Fruit fly (Drosophila melanogaster) whole organism, prepupa: ENCODE results near the gene sala.

Experiments
- Blimp-1 ChIP-seq: fragments of 200-800 bp; sonication (Bioruptor generic); optimal IDR thresholded peaks from 3 replicates; lab custom pipeline; 2017; ENCODE audit warnings: missing biosample characterization, missing genetic modification characterization, mild to moderate bottlenecking, moderate library complexity, missing genetic modification reagents
- CG10631 ChIP-seq: fragments of 200-800 bp; sonication (Bioruptor generic); optimal IDR thresholded peaks from 2 replicates; lab custom pipeline; 2016; ENCODE audit warnings: missing biosample characterization, missing genetic modification characterization
- CG10669 ChIP-seq: fragments of 200-800 bp; sonication (Bioruptor generic); optimal IDR thresholded peaks from 3 replicates; lab custom pipeline; 2018; ENCODE audit warnings: missing biosample characterization, mild to moderate bottlenecking, missing genetic modification characterization, moderate library complexity
- CG11294 ChIP-seq: fragments of 200-800 bp; sonication (Bioruptor generic); IDR thresholded peaks from 2 replicates; pipeline ENCODE4 v1.3.6; 2022; ENCODE audit warnings: missing biosample characterization, missing genetic modification characterization
- CG11762 ChIP-seq: fragments of 200-800 bp; sonication (Bioruptor generic); optimal IDR thresholded peaks from 3 replicates; lab custom pipeline; 2016; ENCODE audit warnings: missing biosample characterization, missing genetic modification characterization; ENCODE audit not compliant: insufficient read depth
- CG11902 ChIP-seq: fragments of 200-800 bp; sonication (Bioruptor generic); optimal IDR thresholded peaks from 3 replicates; lab custom pipeline; 2016; ENCODE audit warnings: missing biosample characterization, missing genetic modification characterization
- CG1621 ChIP-seq: fragments of 200-800 bp; sonication (Bioruptor generic); optimal IDR thresholded peaks from 3 replicates; lab custom pipeline; 2018; ENCODE audit warnings: missing biosample characterization, mild to moderate bottlenecking, missing genetic modification characterization
- CG31627 ChIP-seq: fragments of 200-800 bp; sonication (Bioruptor generic); optimal IDR thresholded peaks from 3 replicates; lab custom pipeline; 2016; ENCODE audit warnings: missing biosample characterization, missing genetic modification characterization
- CG3919 ChIP-seq: fragments of 200-800 bp; sonication (Bioruptor generic); optimal IDR thresholded peaks from 3 replicates; lab custom pipeline; 2016; ENCODE audit warnings: missing biosample characterization, missing genetic modification characterization
- CG4318 ChIP-seq: fragments of 200-800 bp; sonication (Bioruptor generic); optimal IDR thresholded peaks from 3 replicates; lab custom pipeline; 2017; ENCODE audit warnings: missing biosample characterization, mild to moderate bottlenecking, missing genetic modification characterization
- CG6276 ChIP-seq: fragments of 200-800 bp; sonication (Bioruptor generic); optimal IDR thresholded peaks from 2 replicates; lab custom pipeline; 2017; ENCODE audit warnings: missing biosample characterization, mild to moderate bottlenecking, missing genetic modification characterization
- CG7368 ChIP-seq: fragments of 200-800 bp; sonication (Bioruptor generic); optimal IDR thresholded peaks from 3 replicates; lab custom pipeline; 2016; ENCODE audit warnings: missing biosample characterization, missing genetic modification characterization
- CG8119 ChIP-seq: fragments of 200-800 bp; sonication (Bioruptor generic); IDR thresholded peaks from 3 replicates; pipeline ENCODE4 v1.3.6; 2022; ENCODE audit warnings: missing biosample characterization, missing genetic modification characterization
- CG8632 ChIP-seq: fragments of 200-800 bp; sonication (Bioruptor generic); optimal IDR thresholded peaks from 3 replicates; lab custom pipeline; 2016; ENCODE audit warnings: missing biosample characterization, missing genetic modification characterization
- CG9139 ChIP-seq: fragments of 200-800 bp; sonication (Bioruptor generic); optimal IDR thresholded peaks from 3 replicates; lab custom pipeline; 2017; ENCODE audit warnings: missing biosample characterization, mild to moderate bottlenecking, missing genetic modification characterization
- Eip75B ChIP-seq: fragments of 200-800 bp; sonication (Bioruptor generic); optimal IDR thresholded peaks from 3 replicates; lab custom pipeline; 2016; ENCODE audit warnings: missing biosample characterization, missing genetic modification characterization
- Eip78C ChIP-seq: fragments of 200-800 bp; sonication (Bioruptor generic); peaks from one replicate; lab custom pipeline; 2016; ENCODE audit warnings: missing biosample characterization, missing genetic modification characterization
- Eip93F ChIP-seq: fragments of 200-800 bp; sonication (Bioruptor generic); optimal IDR thresholded peaks from 2 replicates; lab custom pipeline; 2016; ENCODE audit warnings: missing biosample characterization, mild to moderate bottlenecking, missing genetic modification characterization
- Ets21C ChIP-seq: fragments of 200-800 bp; sonication (Bioruptor generic); optimal IDR thresholded peaks from 3 replicates; lab custom pipeline; 2016; ENCODE audit warnings: missing biosample characterization, missing genetic modification characterization
- Gug ChIP-seq: fragments of 200-800 bp; sonication (Bioruptor generic); IDR thresholded peaks from 2 replicates; pipeline ENCODE4 v1.3.6; 2022; ENCODE audit warnings: missing biosample characterization, missing genetic modification characterization
- Hr39 ChIP-seq: fragments of 200-800 bp; sonication (Bioruptor generic); optimal IDR thresholded peaks from 2 replicates; lab custom pipeline; 2016; ENCODE audit warnings: missing biosample characterization, missing genetic modification characterization
- Smox ChIP-seq: fragments of 200-800 bp; sonication (Bioruptor generic); optimal IDR thresholded peaks from 3 replicates; lab custom pipeline; 2016; ENCODE audit warnings: missing biosample characterization, missing genetic modification characterization
- Sox102F ChIP-seq: fragments of 200-800 bp; sonication (Bioruptor generic); optimal IDR thresholded peaks from 2 replicates; lab custom pipeline; 2016; ENCODE audit warnings: missing biosample characterization, mild to moderate bottlenecking, missing genetic modification characterization
- Sox14 ChIP-seq: fragments of 200-800 bp; sonication (Bioruptor generic); optimal IDR thresholded peaks from 3 replicates; lab custom pipeline; 2016; ENCODE audit warnings: missing biosample characterization, missing genetic modification characterization
- Sox15 ChIP-seq: fragments of 200-800 bp; sonication (Bioruptor generic); optimal IDR thresholded peaks from 3 replicates; lab custom pipeline; 2016; ENCODE audit warnings: missing biosample characterization, missing genetic modification characterization
- achi ChIP-seq: fragments of 200-800 bp; sonication (Bioruptor generic); optimal IDR thresholded peaks from 3 replicates; lab custom pipeline; 2016; ENCODE audit warnings: missing biosample characterization, missing genetic modification characterization
- cyc ChIP-seq: fragments of 200-800 bp; sonication (Bioruptor generic); optimal IDR thresholded peaks from 3 replicates; lab custom pipeline; 2016; ENCODE audit warnings: missing biosample characterization, missing genetic modification characterization
- dac ChIP-seq: fragments of 200-800 bp; sonication (Bioruptor generic); optimal IDR thresholded peaks from 2 replicates; lab custom pipeline; 2017; ENCODE audit warnings: missing biosample characterization, mild to moderate bottlenecking, missing genetic modification characterization
- dsx ChIP-seq: fragments of 200-800 bp; optimal IDR thresholded peaks from 3 replicates; lab custom pipeline; 2019; ENCODE audit warnings: missing biosample characterization, mild to moderate bottlenecking, missing genetic modification characterization, moderate library complexity; ENCODE audit not compliant: poor library complexity, severe bottlenecking
- eg ChIP-seq: fragments of 200-800 bp; sonication (Bioruptor generic); IDR thresholded peaks from 3 replicates; pipeline ENCODE4 v1.3.6; 2022; ENCODE audit warnings: missing biosample characterization, missing genetic modification characterization
- fd59A ChIP-seq: fragments of 200-800 bp; sonication (Bioruptor generic); optimal IDR thresholded peaks from 2 replicates; lab custom pipeline; 2017; ENCODE audit warnings: missing biosample characterization, mild to moderate bottlenecking, missing genetic modification characterization, missing genetic modification reagents
- fd85E ChIP-seq: fragments of 200-800 bp; sonication (Bioruptor generic); optimal IDR thresholded peaks from 3 replicates; lab custom pipeline; 2016; ENCODE audit warnings: missing biosample characterization, missing genetic modification characterization
- fkh ChIP-seq: fragments of 200-800 bp; sonication (Bioruptor generic); optimal IDR thresholded peaks from 3 replicates; lab custom pipeline; 2017; ENCODE audit warnings: missing biosample characterization, mild to moderate bottlenecking, missing genetic modification characterization, moderate library complexity
- lz ChIP-seq: fragments of 200-800 bp; sonication (Bioruptor generic); optimal IDR thresholded peaks from 3 replicates; lab custom pipeline; 2016; ENCODE audit warnings: missing biosample characterization, missing genetic modification characterization
- net ChIP-seq: fragments of 200-800 bp; sonication (Bioruptor generic); optimal IDR thresholded peaks from 3 replicates; lab custom pipeline; 2016; ENCODE audit warnings: missing biosample characterization, missing genetic modification characterization
- pdm3 ChIP-seq: fragments of 200-800 bp; sonication (Bioruptor generic); optimal IDR thresholded peaks from 3 replicates; lab custom pipeline; 2016; ENCODE audit warnings: missing biosample characterization, missing genetic modification characterization
- salr ChIP-seq, 2 experiments: fragments of 200-800 bp; sonication (Bioruptor generic); optimal IDR thresholded peaks; 3 replicates each; lab custom pipeline; 2016 to 2018; ENCODE audit warnings: missing biosample characterization in 2 of 2, missing genetic modification characterization in 2 of 2, mild to moderate bottlenecking in 1 of 2
- spab ChIP-seq: fragments of 200-800 bp; sonication (Bioruptor generic); optimal IDR thresholded peaks from 2 replicates; lab custom pipeline; 2017; ENCODE audit warnings: missing biosample characterization, mild to moderate bottlenecking, missing genetic modification characterization, missing genetic modification reagents
- ss ChIP-seq, 2 experiments: fragments of 200-800 bp; sonication (Bioruptor generic); optimal IDR thresholded peaks; 2 replicates in 1 of 2; 3 replicates in 1 of 2; lab custom pipeline; 2017 to 2018; ENCODE audit warnings: mild to moderate bottlenecking in 2 of 2, missing biosample characterization in 2 of 2, missing genetic modification characterization in 2 of 2, moderate library complexity in 1 of 2
- svp ChIP-seq: fragments of 200-800 bp; sonication (Bioruptor generic); peaks from one replicate; lab custom pipeline; 2016; ENCODE audit warnings: missing biosample characterization, missing genetic modification characterization
- topi ChIP-seq: fragments of 200-800 bp; sonication (Bioruptor generic); optimal IDR thresholded peaks from 3 replicates; lab custom pipeline; 2016; ENCODE audit warnings: missing biosample characterization, missing genetic modification characterization
- vri ChIP-seq: fragments of 200-800 bp; sonication (Bioruptor generic); optimal IDR thresholded peaks from 3 replicates; lab custom pipeline; 2016; ENCODE audit warnings: missing biosample characterization, mild to moderate bottlenecking, missing genetic modification characterization

The sala gene

DNA sequence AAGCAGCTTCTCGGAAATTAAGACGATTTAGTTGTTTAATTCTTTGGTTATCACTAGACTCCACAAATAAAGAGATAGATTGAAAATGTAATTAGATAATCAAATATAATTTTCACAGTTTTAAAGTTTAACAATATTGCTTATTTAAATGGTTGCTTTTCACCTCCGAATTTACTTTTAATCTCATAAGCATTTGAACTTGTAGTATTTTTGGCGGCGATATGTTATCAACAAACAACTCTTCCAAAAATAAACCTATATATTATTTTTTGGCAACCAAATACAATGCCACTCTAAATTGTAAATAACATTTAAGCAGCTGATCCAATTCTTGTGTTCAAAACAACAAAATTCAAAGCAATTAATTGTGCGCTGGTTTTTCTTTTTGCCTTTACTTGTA lies at the start of gene sala, which contains the start of gene CG43355:
TSS of gene sala (plus strand) at position 301 of the 400 bp plus-strand sequence.
TSS of gene CG43355 (plus strand) at position 301 of the 400 bp plus-strand sequence.
- TF ChIP-seq CG10669 (GFP tag; lab: Kevin White, UChicago) (no peak), ss (GFP tag; optimal IDR thresholded peaks at IDR 0.05; lab: Kevin White, UChicago) (no peak), lz (GFP tag; lab: Kevin White, UChicago) (no peak), Gug (GFP tag; lab: Robert Waterston, UW) (no peak), CG6276 (GFP tag; lab: Kevin White, UChicago) (no peak), Ets21C (GFP tag; lab: Kevin White, UChicago) (no peak), Eip78C (GFP tag; lab: Kevin White, UChicago) (no peak), pdm3 (GFP tag; lab: Kevin White, UChicago) (no peak), spab (GFP tag; lab: Kevin White, UChicago) (no peak), dsx (GFP tag; lab: Kevin White, UChicago) (no peak), Eip75B (GFP tag; lab: Kevin White, UChicago) (no peak), Sox15 (no peak), CG10631 (GFP tag; lab: Kevin White, UChicago) (no peak), CG11902 (GFP tag; lab: Kevin White, UChicago) (no peak), Sox14 (no peak), dac (GFP tag; lab: Kevin White, UChicago) (no peak), achi (GFP tag; lab: Kevin White, UChicago) (no peak)

DNA sequence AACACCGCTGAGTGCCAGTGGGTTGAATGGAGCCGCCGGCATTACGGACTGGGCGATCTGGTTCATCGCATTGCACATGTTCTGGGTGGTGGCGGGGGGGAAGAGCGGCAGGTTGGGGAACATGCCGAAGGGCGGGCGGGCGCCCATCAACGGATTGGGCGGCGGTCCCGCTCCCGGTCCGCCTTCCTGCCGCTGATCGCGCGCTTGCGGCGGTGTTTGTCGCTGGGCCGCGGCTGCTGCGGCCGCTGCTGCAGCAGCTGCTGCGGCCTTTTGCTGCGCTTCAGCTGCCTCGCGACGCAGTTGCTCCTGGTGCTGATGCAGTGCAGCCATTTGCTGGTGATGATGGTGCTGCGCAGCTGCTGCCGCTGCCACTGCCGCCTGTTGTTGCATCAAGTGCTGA lies 48.0 kb upstream of the sala start:
- TF ChIP-seq CG10669 (GFP tag; lab: Kevin White, UChicago) (no peak), fd59A (GFP tag; lab: Kevin White, UChicago) (no peak), CG6276 (GFP tag; lab: Kevin White, UChicago) (no peak), Gug (GFP tag; lab: Robert Waterston, UW) (no peak)

DNA sequence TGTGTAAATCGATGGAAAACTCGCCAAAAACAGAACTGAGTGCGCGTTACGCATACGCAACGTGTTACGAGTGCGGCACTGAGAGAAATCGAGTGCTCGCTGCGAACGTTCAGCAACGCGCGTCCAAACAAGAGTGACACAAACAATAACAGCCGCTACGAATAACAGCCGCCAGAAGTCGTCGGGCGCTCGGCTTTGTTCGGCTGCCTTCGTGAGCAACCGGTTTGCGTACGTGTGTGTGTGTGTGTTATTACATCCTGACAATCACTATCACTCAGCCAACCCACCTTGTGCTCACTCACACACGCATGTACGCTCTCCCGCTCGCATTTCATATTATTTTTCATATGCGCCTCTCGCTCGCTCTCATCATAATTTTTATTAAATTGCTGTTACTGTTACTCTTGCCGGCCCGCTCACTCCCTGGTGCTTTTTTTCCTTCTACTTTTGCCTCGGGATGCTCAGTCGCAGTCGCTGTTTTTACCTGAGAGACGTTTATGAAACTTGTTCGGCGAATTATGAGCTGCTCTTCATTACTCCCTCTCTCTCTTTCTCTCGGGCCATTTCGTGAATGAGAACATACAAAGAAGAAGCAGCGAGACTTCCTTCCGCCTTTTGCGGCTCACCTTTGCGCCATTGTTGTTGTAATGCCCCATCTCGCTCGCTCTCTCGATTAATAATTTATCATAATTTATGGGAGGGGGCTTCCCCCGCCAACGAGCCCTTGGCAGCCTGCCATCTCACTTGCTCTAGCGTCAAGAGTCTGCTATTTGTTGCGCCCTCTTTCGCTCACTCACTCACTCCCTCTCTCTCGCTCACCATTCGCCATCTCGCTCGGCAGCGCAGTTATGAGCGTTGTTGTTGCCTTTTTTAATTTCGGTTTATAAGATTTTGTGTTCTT lies 38.8 kb upstream of the sala start, which contains the start of gene salm:
TSS of gene salm (minus strand) at position 136 of the 901 bp plus-strand sequence.
- no peak for TF ChIP-seq Sox102F
- TF ChIP-seq Eip75B (GFP tag; lab: Kevin White, UChicago) = peak; percentile 18
- peak; percentile 84 to 97 for TF ChIP-seq salr (GFP tag; optimal IDR thresholded peaks at IDR 0.05; lab: Kevin White, UChicago)
- TF ChIP-seq Smox (GFP tag; lab: Kevin White, UChicago) = no peak
- TF ChIP-seq Sox14 = peak; percentile 1
- TF ChIP-seq CG8119 (GFP tag; lab: Robert Waterston, UW) = peak; percentile 31; the same call in 1 of the 3 replicates
- TF ChIP-seq Eip93F (GFP tag; lab: Kevin White, UChicago) = no peak
- TF ChIP-seq CG11762 = no peak
- no peak for TF ChIP-seq Gug (GFP tag; lab: Robert Waterston, UW)
- peak; percentile 42; the same call in 2 of the 3 replicates for TF ChIP-seq eg (GFP tag; lab: Robert Waterston, UW)
- TF ChIP-seq Sox15 = no peak
- TF ChIP-seq CG3919 = peak; percentile 43
- no peak for TF ChIP-seq CG31627
- TF ChIP-seq CG4318 (GFP tag; lab: Kevin White, UChicago) = no peak
- TF ChIP-seq CG1621 = no peak
- peak; percentile 23 to 51 for TF ChIP-seq ss (GFP tag; optimal IDR thresholded peaks at IDR 0.05; lab: Kevin White, UChicago)
- TF ChIP-seq net (GFP tag; lab: Kevin White, UChicago) = no peak
- TF ChIP-seq Hr39 = no peak
- no peak for TF ChIP-seq CG11294 (GFP tag; lab: Robert Waterston, UW)
- TF ChIP-seq dsx (GFP tag; lab: Kevin White, UChicago) = no peak
- TF ChIP-seq Blimp-1 (GFP tag; lab: Kevin White, UChicago) = no peak
- TF ChIP-seq spab (GFP tag; lab: Kevin White, UChicago) = no peak
- TF ChIP-seq CG8632 (GFP tag; lab: Kevin White, UChicago) = peak; percentile 5
- TF ChIP-seq CG9139 = no peak
- no peak for TF ChIP-seq fkh (GFP tag; lab: Kevin White, UChicago)
- peak; percentile 20 for TF ChIP-seq pdm3 (GFP tag; lab: Kevin White, UChicago)
- TF ChIP-seq svp (GFP tag; lab: Kevin White, UChicago) = peak; percentile 67
- no peak for TF ChIP-seq cyc
- TF ChIP-seq topi (GFP tag; lab: Kevin White, UChicago) = no peak
- TF ChIP-seq CG7368 (GFP tag; lab: Kevin White, UChicago) = peak; percentile 15
- no peak for TF ChIP-seq CG10631 (GFP tag; lab: Kevin White, UChicago)
- peak; percentile 18 for TF ChIP-seq CG10669 (GFP tag; lab: Kevin White, UChicago)
- no peak for TF ChIP-seq Ets21C (GFP tag; lab: Kevin White, UChicago)
- no peak for TF ChIP-seq achi (GFP tag; lab: Kevin White, UChicago)
- no peak for TF ChIP-seq vri (GFP tag; lab: Kevin White, UChicago)
- no peak for TF ChIP-seq fd85E
